Worm (Caenorhabditis elegans) whole organism, L4 larva: Measurements from ENCODE around the gene arle-14.

Source experiments
- D1046.2 ChIP-seq: fragments of 200-800 bp; sonication (Bioruptor generic); IDR thresholded peaks from 2 replicates; pipeline ENCODE4 v1.3.6; 2022; ENCODE audit warnings: missing genetic modification characterization, missing compliant biosample characterization
- F26F4.8 ChIP-seq: fragments of 200-800 bp; sonication (Bioruptor generic); conservative IDR thresholded peaks from 2 replicates; pipeline ENCODE4 v1.3.6; 2022; ENCODE audit warnings: missing genetic modification characterization, missing compliant biosample characterization
- F37D6.2 ChIP-seq: sonication (generic microtip); optimal IDR thresholded peaks from 2 replicates; lab custom pipeline; 2016; ENCODE audit warnings: mild to moderate bottlenecking, missing genetic modification characterization, missing compliant biosample characterization
- F49E8.2 ChIP-seq: sonication (generic microtip); optimal IDR thresholded peaks from 2 replicates; lab custom pipeline; 2016; ENCODE audit warnings: missing compliant biosample characterization, mild to moderate bottlenecking, missing genetic modification characterization, borderline replicate concordance
- Y105C5A.15 ChIP-seq: fragments of 200-800 bp; sonication (Bioruptor generic); IDR thresholded peaks from 2 replicates; pipeline ENCODE4 v1.3.6; 2022; ENCODE audit warnings: missing genetic modification characterization, missing compliant biosample characterization
- Y48G9A.11 ChIP-seq: fragments of 200-800 bp; sonication (Bioruptor generic); IDR thresholded peaks from 2 replicates; pipeline ENCODE4 v1.3.6; 2022; ENCODE audit warnings: missing genetic modification reagents, missing genetic modification characterization, missing compliant biosample characterization
- Y75B8A.6 ChIP-seq: fragments of 200-800 bp; sonication (Bioruptor generic); IDR thresholded peaks from 2 replicates; pipeline ENCODE4 v1.3.6; 2022; ENCODE audit warnings: missing genetic modification reagents, missing genetic modification characterization, missing compliant biosample characterization
- ZK337.2 ChIP-seq: fragments of 200-800 bp; sonication (Bioruptor generic); IDR thresholded peaks from 2 replicates; pipeline ENCODE4 v1.3.6; 2022; ENCODE audit warnings: missing genetic modification reagents, missing genetic modification characterization, missing compliant biosample characterization
- aha-1 ChIP-seq: fragments of 150-350 bp; peaks from one replicate; lab custom pipeline; 2014; ENCODE audit warnings: missing biosample characterization, missing genetic modification characterization
- attf-4 ChIP-seq: sonication (generic microtip); optimal IDR thresholded peaks from 3 replicates; lab custom pipeline; 2017; ENCODE audit warnings: missing biosample characterization, missing genetic modification characterization
- ceh-28 ChIP-seq: fragments of 150-350 bp; optimal IDR thresholded peaks from 2 replicates; lab custom pipeline; 2014; ENCODE audit warnings: missing biosample characterization, missing genetic modification reagents, missing genetic modification characterization
- ceh-32 ChIP-seq: sonication (generic microtip); optimal IDR thresholded peaks from 2 replicates; lab custom pipeline; 2016; ENCODE audit warnings: mild to moderate bottlenecking, missing genetic modification characterization, missing compliant biosample characterization; ENCODE audit not compliant: poor library complexity
- ceh-44 ChIP-seq: fragments of 200-800 bp; sonication (Bioruptor generic); IDR thresholded peaks from 2 replicates; pipeline ENCODE4 v1.3.6; 2022; ENCODE audit warnings: missing genetic modification reagents, missing genetic modification characterization, missing compliant biosample characterization
- ceh-62 ChIP-seq: sonication (generic microtip); optimal IDR thresholded peaks from 2 replicates; lab custom pipeline; 2017; ENCODE audit warnings: missing biosample characterization, missing genetic modification characterization
- ctbp-1 ChIP-seq: fragments of 200-800 bp; sonication (Bioruptor generic); IDR thresholded peaks from 2 replicates; pipeline ENCODE4 v1.3.6; 2022; ENCODE audit warnings: missing genetic modification reagents, missing genetic modification characterization, missing compliant biosample characterization
- daf-12 ChIP-seq: fragments of 150-350 bp; optimal IDR thresholded peaks from 2 replicates; lab custom pipeline; 2014; ENCODE audit warnings: missing biosample characterization, missing genetic modification reagents, missing genetic modification characterization
- daf-16 ChIP-seq, 3 experiments: sonication (generic microtip); optimal IDR thresholded peaks; 2 replicates each; lab custom pipeline; 2016 to 2017; ENCODE audit warnings: missing genetic modification characterization in 3 of 3, missing genetic modification reagents in 3 of 3, mild to moderate bottlenecking in 2 of 3, missing compliant biosample characterization in 2 of 3, missing biosample characterization in 1 of 3, moderate library complexity in 1 of 3
- daf-8 ChIP-seq: fragments of 200-800 bp; sonication (Bioruptor generic); IDR thresholded peaks from 2 replicates; pipeline ENCODE4 v1.3.6; 2022; ENCODE audit warnings: missing genetic modification characterization, missing compliant biosample characterization
- dmd-6 ChIP-seq: fragments of 200-800 bp; sonication (Bioruptor generic); IDR thresholded peaks from 2 replicates; pipeline ENCODE4 v1.3.6; 2022; ENCODE audit warnings: missing genetic modification reagents, missing genetic modification characterization, missing compliant biosample characterization
- dpl-1 ChIP-seq: fragments of 150-350 bp; optimal IDR thresholded peaks from 2 replicates; lab custom pipeline; 2014; ENCODE audit warnings: missing biosample characterization, missing genetic modification reagents, missing genetic modification characterization
- duxl-1 ChIP-seq: sonication (generic microtip); optimal IDR thresholded peaks from 2 replicates; lab custom pipeline; 2016; ENCODE audit warnings: mild to moderate bottlenecking, missing genetic modification characterization, moderate library complexity, missing compliant biosample characterization; ENCODE audit not compliant: poor library complexity
- egl-27 ChIP-seq: sonication (generic microtip); optimal IDR thresholded peaks from 3 replicates; lab custom pipeline; 2017; ENCODE audit warnings: missing biosample characterization, missing genetic modification reagents, missing genetic modification characterization
- hmg-1.1 ChIP-seq: fragments of 200-800 bp; sonication (Bioruptor generic); IDR thresholded peaks from 2 replicates; pipeline ENCODE4 v1.3.6; 2022; ENCODE audit warnings: missing genetic modification reagents, missing genetic modification characterization, missing compliant biosample characterization
- lim-7 ChIP-seq: fragments of 200-800 bp; sonication (Bioruptor generic); IDR thresholded peaks from 2 replicates; pipeline ENCODE4 v1.3.6; 2022; ENCODE audit warnings: missing genetic modification characterization, missing compliant biosample characterization
- lin-1 ChIP-seq: fragments of 200-800 bp; sonication (Bioruptor generic); IDR thresholded peaks from 2 replicates; pipeline ENCODE4 v1.3.6; 2022; ENCODE audit warnings: missing genetic modification reagents, missing genetic modification characterization, missing compliant biosample characterization
- lin-13 ChIP-seq: fragments of 150-350 bp; optimal IDR thresholded peaks from 2 replicates; lab custom pipeline; 2014; ENCODE audit warnings: missing biosample characterization, missing genetic modification reagents, missing genetic modification characterization
- lin-38 ChIP-seq: fragments of 200-800 bp; sonication (Bioruptor generic); IDR thresholded peaks from 2 replicates; pipeline ENCODE4 v1.3.6; 2022; ENCODE audit warnings: missing genetic modification reagents, missing genetic modification characterization, missing compliant biosample characterization
- lsy-2 ChIP-seq, 2 experiments: fragments of 150-350 bp in 1 of 2; sonication (generic microtip) in 1 of 2; optimal IDR thresholded peaks; 2 replicates each; lab custom pipeline; 2014 to 2017; ENCODE audit warnings: missing biosample characterization in 2 of 2, missing genetic modification characterization in 2 of 2
- mdl-1 ChIP-seq, 2 experiments: fragments of 150-350 bp in 1 of 2; sonication (generic microtip) in 1 of 2; optimal IDR thresholded peaks; 2 replicates each; lab custom pipeline; 2014 to 2017; ENCODE audit warnings: missing biosample characterization in 2 of 2, missing genetic modification characterization in 2 of 2
- mdt-29 ChIP-seq: fragments of 200-800 bp; sonication (Bioruptor generic); IDR thresholded peaks from 2 replicates; pipeline ENCODE4 v1.3.6; 2022; ENCODE audit warnings: missing genetic modification reagents, missing genetic modification characterization, missing compliant biosample characterization
- mxl-2 ChIP-seq: fragments of 200-800 bp; sonication (Bioruptor generic); conservative IDR thresholded peaks from 2 replicates; pipeline ENCODE4 v1.3.6; 2022; ENCODE audit warnings: missing genetic modification reagents, missing genetic modification characterization, missing compliant biosample characterization
- mxl-3 ChIP-seq: fragments of 200-800 bp; sonication (Bioruptor generic); optimal IDR thresholded peaks from 2 replicates; lab custom pipeline; 2018; ENCODE audit warnings: mild to moderate bottlenecking, missing genetic modification characterization, missing compliant biosample characterization
- nhr-10 ChIP-seq: fragments of 150-350 bp; optimal IDR thresholded peaks from 2 replicates; lab custom pipeline; 2014; ENCODE audit warnings: missing biosample characterization, missing genetic modification characterization
- nhr-102 ChIP-seq: sonication (generic microtip); optimal IDR thresholded peaks from 2 replicates; lab custom pipeline; 2016; ENCODE audit warnings: mild to moderate bottlenecking, missing genetic modification characterization, moderate library complexity, missing compliant biosample characterization
- nhr-25 ChIP-seq: sonication (generic microtip); optimal IDR thresholded peaks from 2 replicates; lab custom pipeline; 2017; ENCODE audit warnings: missing genetic modification characterization, mild to moderate bottlenecking, missing compliant biosample characterization, antibody characterized with exemption, moderate library complexity, borderline replicate concordance; ENCODE audit not compliant: insufficient read depth
- nhr-41 ChIP-seq: fragments of 200-800 bp; sonication (Bioruptor generic); IDR thresholded peaks from 2 replicates; pipeline ENCODE4 v1.3.6; 2022; ENCODE audit warnings: missing genetic modification reagents, missing genetic modification characterization, missing compliant biosample characterization
- nhr-42 ChIP-seq: fragments of 200-800 bp; sonication (Bioruptor generic); IDR thresholded peaks from 2 replicates; pipeline ENCODE4 v1.3.6; 2022; ENCODE audit warnings: missing genetic modification characterization, missing compliant biosample characterization
- nhr-48 ChIP-seq: sonication (generic microtip); optimal IDR thresholded peaks from 2 replicates; lab custom pipeline; 2016; ENCODE audit warnings: mild to moderate bottlenecking, missing genetic modification characterization, missing compliant biosample characterization
- nhr-77 ChIP-seq: fragments of 150-350 bp; optimal IDR thresholded peaks from 2 replicates; lab custom pipeline; 2014; ENCODE audit warnings: missing biosample characterization, missing genetic modification characterization
- rbr-2 ChIP-seq: sonication (generic microtip); optimal IDR thresholded peaks from 2 replicates; lab custom pipeline; 2016; ENCODE audit warnings: missing genotype, missing genetic modification characterization, missing compliant biosample characterization
- saeg-2 ChIP-seq: fragments of 200-800 bp; sonication (Bioruptor generic); IDR thresholded peaks from 2 replicates; pipeline ENCODE4 v1.3.6; 2022; ENCODE audit warnings: missing genetic modification reagents, missing genetic modification characterization, missing compliant biosample characterization
- skn-1 ChIP-seq: fragments of 150-350 bp; optimal IDR thresholded peaks from 2 replicates; lab custom pipeline; 2014; ENCODE audit warnings: missing biosample characterization, missing genetic modification characterization
- spr-1 ChIP-seq: sonication (generic microtip); optimal IDR thresholded peaks from 2 replicates; lab custom pipeline; 2016; ENCODE audit warnings: mild to moderate bottlenecking, missing genetic modification characterization, missing compliant biosample characterization
- tag-97 ChIP-seq: fragments of 200-800 bp; sonication (Bioruptor generic); IDR thresholded peaks from 2 replicates; pipeline ENCODE4 v1.3.6; 2022; ENCODE audit warnings: missing genetic modification characterization, missing compliant biosample characterization
- unc-130 ChIP-seq: sonication (generic microtip); optimal IDR thresholded peaks from 2 replicates; lab custom pipeline; 2016; ENCODE audit warnings: missing genetic modification reagents, missing genetic modification characterization, missing compliant biosample characterization
- unc-39 ChIP-seq: sonication (generic microtip); optimal IDR thresholded peaks from 2 replicates; lab custom pipeline; 2017; ENCODE audit warnings: missing biosample characterization, missing genetic modification characterization
- vab-7 ChIP-seq: fragments of 200-800 bp; sonication (Bioruptor generic); IDR thresholded peaks from 2 replicates; pipeline ENCODE4 v1.3.6; 2022; ENCODE audit warnings: missing genetic modification reagents, missing genetic modification characterization, missing compliant biosample characterization
- zag-1 ChIP-seq: fragments of 150-350 bp; optimal IDR thresholded peaks from 2 replicates; lab custom pipeline; 2014; ENCODE audit warnings: missing biosample characterization, missing genetic modification characterization
- zip-11 ChIP-seq: fragments of 200-800 bp; sonication (Bioruptor generic); IDR thresholded peaks from 2 replicates; pipeline ENCODE4 v1.3.6; 2022; ENCODE audit warnings: missing genetic modification characterization, missing compliant biosample characterization
- ztf-11 ChIP-seq: fragments of 150-350 bp; optimal IDR thresholded peaks from 2 replicates; lab custom pipeline; 2014; ENCODE audit warnings: missing biosample characterization, missing genetic modification characterization
- ztf-7 ChIP-seq: fragments of 150-350 bp; optimal IDR thresholded peaks from 2 replicates; lab custom pipeline; 2014; ENCODE audit warnings: missing biosample characterization, missing genetic modification characterization

arle-14 gene

ce11 chrIII:5678935-5679334 is 13.8 kb upstream of the arle-14 start, which contains the start of the genes ska-3 and rps-12 (continued):
- peak; percentile 84 for TF ChIP-seq nhr-48 (tag; lab: Kevin White, UChicago)
- peak; percentile 94 for TF ChIP-seq spr-1 (tag; lab: Kevin White, UChicago)
- TF ChIP-seq ctbp-1 (GFP tag; lab: Robert Waterston, UW): peak; percentile 95
- no peak for TF ChIP-seq tag-97
- peak; percentile 69 for TF ChIP-seq mxl-2
- TF ChIP-seq aha-1 (tag; lab: Kevin White, UChicago): peak; percentile 100
- TF ChIP-seq nhr-77 (tag; lab: Kevin White, UChicago): peak; percentile 99
- peak; percentile 96 for TF ChIP-seq duxl-1
- 0 out of 2 replicates have a peak, but pooled peaks have one; percentile 62 for TF ChIP-seq nhr-41 (GFP tag; lab: Robert Waterston, UW)
- TF ChIP-seq F26F4.8: no peak
- TF ChIP-seq ceh-44 (GFP tag; lab: Robert Waterston, UW): no peak
- peak; percentile 92 to 98 for TF ChIP-seq lsy-2 (tag; optimal IDR thresholded peaks at IDR 0.05; lab: Kevin White, UChicago)
- TF ChIP-seq mdt-29: peak; percentile 90
- peak; percentile 98 for TF ChIP-seq dmd-6
- TF ChIP-seq dpl-1 (GFP tag; lab: Kevin White, UChicago): peak; percentile 99
- peak; percentile 98 for TF ChIP-seq rbr-2 (tag; lab: Kevin White, UChicago)
- peak; percentile 78 for TF ChIP-seq lin-1
- peak; percentile 97 for TF ChIP-seq lin-13
- no peak for TF ChIP-seq daf-12 (tag; lab: Kevin White, UChicago)
- TF ChIP-seq zip-11: no peak
- TF ChIP-seq nhr-25 (tag; lab: Kevin White, UChicago): peak; percentile 97
- TF ChIP-seq daf-8 (GFP tag; lab: Robert Waterston, UW): no peak
- TF ChIP-seq Y48G9A.11 (GFP tag; lab: Robert Waterston, UW): peak; percentile 88
- TF ChIP-seq unc-39: no peak
- peak; percentile 93 for TF ChIP-seq F37D6.2
- TF ChIP-seq nhr-10: peak; percentile 65
- TF ChIP-seq nhr-42 (GFP tag; lab: Robert Waterston, UW): peak; percentile 96
- TF ChIP-seq ceh-62 (tag; lab: Kevin White, UChicago): no peak
- peak; percentile 89 for TF ChIP-seq unc-130 (GFP tag; lab: Kevin White, UChicago)
- peak; percentile 100 for TF ChIP-seq lin-38
- TF ChIP-seq ceh-28 (tag; lab: Kevin White, UChicago): peak; percentile 27
- TF ChIP-seq lim-7 (GFP tag; lab: Robert Waterston, UW): 0 out of 2 replicates have a peak, but pooled peaks have one; percentile 4
- no peak for TF ChIP-seq skn-1 (tag; lab: Kevin White, UChicago)
- TF ChIP-seq attf-4 (tag; lab: Kevin White, UChicago): peak; percentile 4
- peak; percentile 88 for TF ChIP-seq Y75B8A.6 (GFP tag; lab: Robert Waterston, UW)
- peak in 1 of 2 experiments; percentile 80 for TF ChIP-seq daf-16 (GFP tag; optimal IDR thresholded peaks at IDR 0.05; lab: Kevin White, UChicago)
- peak; percentile 91 for TF ChIP-seq daf-16 (tag; optimal IDR thresholded peaks at IDR 0.05; lab: Kevin White, UChicago)
- peak; percentile 96 for TF ChIP-seq nhr-102 (tag; lab: Kevin White, UChicago)
- peak; percentile 85 for TF ChIP-seq saeg-2 (GFP tag; lab: Robert Waterston, UW)
- peak; percentile 73 for TF ChIP-seq ceh-32 (tag; lab: Kevin White, UChicago)
- TF ChIP-seq ztf-11 (tag; lab: Kevin White, UChicago): peak; percentile 44
- peak; percentile 86 for TF ChIP-seq zag-1 (tag; lab: Kevin White, UChicago)
- peak; percentile 80 for TF ChIP-seq mxl-3 (GFP tag; lab: Kevin White, UChicago)
- peak; percentile 52 for TF ChIP-seq F49E8.2 (tag; lab: Kevin White, UChicago)
- peak; percentile 98 for TF ChIP-seq hmg-1.1 (GFP tag; lab: Robert Waterston, UW)
- peak; percentile 75; the same call in 1 of the 2 replicates for TF ChIP-seq ZK337.2 (GFP tag; lab: Robert Waterston, UW)
- peak; percentile 93 for TF ChIP-seq ztf-7 (tag; lab: Kevin White, UChicago)
- peak; percentile 94 for TF ChIP-seq D1046.2 (GFP tag; lab: Robert Waterston, UW)
- TF ChIP-seq Y105C5A.15: no peak
- TF ChIP-seq vab-7 (GFP tag; lab: Robert Waterston, UW): peak; percentile 88
- TF ChIP-seq mdl-1 (tag; optimal IDR thresholded peaks at IDR 0.05; lab: Kevin White, UChicago): peak; percentile 90 to 97
- no peak for TF ChIP-seq egl-27 (tag; lab: Kevin White, UChicago)
